Fruit fly (Drosophila melanogaster) whole organism, adult: ENCODE results near the gene SrpRbeta.

Experiments used
- CG12768 ChIP-seq: fragments of 200-800 bp; sonication (Bioruptor generic); optimal IDR thresholded peaks from 2 replicates; lab custom pipeline; 2017; ENCODE audit warnings: missing biosample characterization, missing genetic modification characterization, mild to moderate bottlenecking, moderate library complexity, missing genetic modification reagents
- CG14711 ChIP-seq: fragments of 200-800 bp; sonication (Bioruptor generic); optimal IDR thresholded peaks from 2 replicates; lab custom pipeline; 2018; ENCODE audit warnings: missing biosample characterization, mild to moderate bottlenecking, missing genetic modification characterization, moderate library complexity
- CG5204 ChIP-seq: fragments of 200-800 bp; sonication (Bioruptor generic); optimal IDR thresholded peaks from 2 replicates; lab custom pipeline; 2016; ENCODE audit warnings: missing biosample characterization, missing genetic modification characterization
- Clk ChIP-seq: fragments of 200-800 bp; sonication (Bioruptor generic); optimal IDR thresholded peaks from 2 replicates; lab custom pipeline; 2017; ENCODE audit warnings: missing biosample characterization, missing genetic modification characterization
- bab1 ChIP-seq: fragments of 200-800 bp; sonication (Bioruptor generic); optimal IDR thresholded peaks from 3 replicates; lab custom pipeline; 2019; ENCODE audit warnings: missing biosample characterization, mild to moderate bottlenecking, missing genetic modification characterization, moderate library complexity
- kay ChIP-seq: fragments of 200-800 bp; sonication (Bioruptor generic); peaks from one replicate; lab custom pipeline; 2016; ENCODE audit warnings: missing biosample characterization, missing genetic modification characterization, borderline replicate concordance
- toe ChIP-seq: fragments of 200-800 bp; sonication (Bioruptor generic); optimal IDR thresholded peaks from 2 replicates; lab custom pipeline; 2016; ENCODE audit warnings: missing biosample characterization, missing genetic modification characterization

DNA sequence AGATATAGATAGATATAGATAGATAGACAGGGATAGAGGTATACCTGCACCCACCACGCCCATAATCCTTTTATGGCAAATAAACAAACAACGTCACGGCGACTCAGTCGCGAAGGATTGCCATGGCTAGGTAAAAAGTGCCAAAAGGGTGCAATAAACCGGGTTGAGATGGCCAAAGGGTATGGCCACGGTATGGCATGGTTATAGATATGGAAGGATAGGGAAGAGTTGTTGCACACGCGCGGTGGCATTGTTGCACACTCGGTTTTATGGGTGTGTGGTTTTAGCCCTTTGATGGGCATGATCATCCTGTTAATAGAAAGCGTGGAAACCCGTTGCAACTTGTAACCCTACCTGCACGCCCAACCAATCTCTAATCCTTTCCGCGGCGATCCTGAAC is 49.0 kb downstream of the SrpRbeta start:
- TF ChIP-seq CG14711 (tag; lab: Kevin White, UChicago) = no peak
- TF ChIP-seq CG12768 (GFP tag; lab: Kevin White, UChicago) = no peak
- TF ChIP-seq toe (GFP tag; lab: Kevin White, UChicago) = no peak
- no peak for TF ChIP-seq Clk (GFP tag; lab: Kevin White, UChicago)
- no peak for TF ChIP-seq CG5204 (GFP tag; lab: Kevin White, UChicago)
- no peak for TF ChIP-seq kay
- TF ChIP-seq bab1 = no peak
